Worm (Caenorhabditis elegans) whole organism, L4 larva: ENCODE results near the gene ufd-3.

Experiments used
- F26F4.8 ChIP-seq: fragments of 200-800 bp; sonication (Bioruptor generic); conservative IDR thresholded peaks from 2 replicates; pipeline ENCODE4 v1.3.6; 2022; ENCODE audit warnings: missing genetic modification characterization, missing compliant biosample characterization
- F49E8.2 ChIP-seq: sonication (generic microtip); optimal IDR thresholded peaks from 2 replicates; lab custom pipeline; 2016; ENCODE audit warnings: missing compliant biosample characterization, mild to moderate bottlenecking, missing genetic modification characterization, borderline replicate concordance
- T26A8.4 ChIP-seq: fragments of 200-800 bp; sonication (Bioruptor generic); IDR thresholded peaks from 2 replicates; pipeline ENCODE4 v1.3.6; 2022; ENCODE audit warnings: missing genetic modification characterization, missing compliant biosample characterization
- Y105C5A.15 ChIP-seq: fragments of 200-800 bp; sonication (Bioruptor generic); IDR thresholded peaks from 2 replicates; pipeline ENCODE4 v1.3.6; 2022; ENCODE audit warnings: missing genetic modification characterization, missing compliant biosample characterization
- Y48G9A.11 ChIP-seq: fragments of 200-800 bp; sonication (Bioruptor generic); IDR thresholded peaks from 2 replicates; pipeline ENCODE4 v1.3.6; 2022; ENCODE audit warnings: missing genetic modification reagents, missing genetic modification characterization, missing compliant biosample characterization
- aly-2 ChIP-seq: sonication (generic microtip); optimal IDR thresholded peaks from 2 replicates; lab custom pipeline; 2018; ENCODE audit warnings: missing biosample characterization, missing genetic modification characterization
- ama-1 ChIP-seq: fragments of 150-350 bp; optimal IDR thresholded peaks from 2 replicates; lab custom pipeline; 2014; ENCODE audit warnings: inconsistent platforms, mixed read lengths
- arid-1 ChIP-seq: fragments of 200-800 bp; sonication (Bioruptor generic); conservative IDR thresholded peaks from 2 replicates; pipeline ENCODE4 v1.3.6; 2022; ENCODE audit warnings: missing genetic modification reagents, missing genetic modification characterization, missing compliant biosample characterization
- ceh-20 ChIP-seq: fragments of 200-800 bp; sonication (Bioruptor generic); IDR thresholded peaks from 2 replicates; pipeline ENCODE4 v1.3.6; 2022; ENCODE audit warnings: missing genetic modification reagents, missing genetic modification characterization, missing compliant biosample characterization
- ceh-28 ChIP-seq: fragments of 150-350 bp; optimal IDR thresholded peaks from 2 replicates; lab custom pipeline; 2014; ENCODE audit warnings: missing biosample characterization, missing genetic modification reagents, missing genetic modification characterization
- ctbp-1 ChIP-seq: fragments of 200-800 bp; sonication (Bioruptor generic); IDR thresholded peaks from 2 replicates; pipeline ENCODE4 v1.3.6; 2022; ENCODE audit warnings: missing genetic modification reagents, missing genetic modification characterization, missing compliant biosample characterization
- daf-16 ChIP-seq, 3 experiments: sonication (generic microtip); optimal IDR thresholded peaks; 2 replicates each; lab custom pipeline; 2016 to 2017; ENCODE audit warnings: missing genetic modification characterization in 3 of 3, missing genetic modification reagents in 3 of 3, mild to moderate bottlenecking in 2 of 3, missing compliant biosample characterization in 2 of 3, missing biosample characterization in 1 of 3, moderate library complexity in 1 of 3
- daf-8 ChIP-seq: fragments of 200-800 bp; sonication (Bioruptor generic); IDR thresholded peaks from 2 replicates; pipeline ENCODE4 v1.3.6; 2022; ENCODE audit warnings: missing genetic modification characterization, missing compliant biosample characterization
- dmd-6 ChIP-seq: fragments of 200-800 bp; sonication (Bioruptor generic); IDR thresholded peaks from 2 replicates; pipeline ENCODE4 v1.3.6; 2022; ENCODE audit warnings: missing genetic modification reagents, missing genetic modification characterization, missing compliant biosample characterization
- dmd-8 ChIP-seq: fragments of 200-800 bp; sonication (Bioruptor generic); IDR thresholded peaks from 2 replicates; pipeline ENCODE4 v1.3.6; 2022; ENCODE audit warnings: missing genetic modification characterization, missing compliant biosample characterization
- dpl-1 ChIP-seq: fragments of 150-350 bp; optimal IDR thresholded peaks from 2 replicates; lab custom pipeline; 2014; ENCODE audit warnings: missing biosample characterization, missing genetic modification reagents, missing genetic modification characterization
- dve-1 ChIP-seq: sonication (generic microtip); optimal IDR thresholded peaks from 2 replicates; lab custom pipeline; 2017; ENCODE audit warnings: antibody characterized with exemption, mild to moderate bottlenecking, missing genetic modification characterization, missing compliant biosample characterization; ENCODE audit not compliant: insufficient read depth
- egl-27 ChIP-seq: sonication (generic microtip); optimal IDR thresholded peaks from 3 replicates; lab custom pipeline; 2017; ENCODE audit warnings: missing biosample characterization, missing genetic modification reagents, missing genetic modification characterization
- egl-43 ChIP-seq: fragments of 200-800 bp; sonication (Bioruptor generic); IDR thresholded peaks from 2 replicates; pipeline ENCODE4 v1.3.6; 2022; ENCODE audit warnings: missing genetic modification reagents, missing genetic modification characterization, missing compliant biosample characterization
- fos-1 ChIP-seq: fragments of 150-350 bp; optimal IDR thresholded peaks from 2 replicates; lab custom pipeline; 2014; ENCODE audit warnings: missing biosample characterization, missing genetic modification characterization
- gei-8 ChIP-seq: fragments of 200-800 bp; sonication (Bioruptor generic); optimal IDR thresholded peaks from 2 replicates; lab custom pipeline; 2018; ENCODE audit warnings: mild to moderate bottlenecking, missing genetic modification characterization, missing compliant biosample characterization
- hlh-30 ChIP-seq: sonication (generic microtip); optimal IDR thresholded peaks from 2 replicates; lab custom pipeline; 2017; ENCODE audit warnings: antibody characterized with exemption, mild to moderate bottlenecking, missing genetic modification characterization, missing compliant biosample characterization; ENCODE audit not compliant: insufficient read depth
- lin-39 ChIP-seq: fragments of 150-350 bp; optimal IDR thresholded peaks from 2 replicates; lab custom pipeline; 2014; ENCODE audit warnings: missing biosample characterization, missing genetic modification reagents, missing genetic modification characterization
- lir-3 ChIP-seq: sonication (generic microtip); optimal IDR thresholded peaks from 2 replicates; lab custom pipeline; 2016; ENCODE audit warnings: mild to moderate bottlenecking, missing genetic modification characterization, missing compliant biosample characterization
- mdl-1 ChIP-seq, 2 experiments: fragments of 150-350 bp in 1 of 2; sonication (generic microtip) in 1 of 2; optimal IDR thresholded peaks; 2 replicates each; lab custom pipeline; 2014 to 2017; ENCODE audit warnings: missing biosample characterization in 2 of 2, missing genetic modification characterization in 2 of 2
- mes-2 ChIP-seq: sonication (generic microtip); optimal IDR thresholded peaks from 2 replicates; lab custom pipeline; 2016; ENCODE audit warnings: missing genotype, mild to moderate bottlenecking, missing genetic modification characterization, missing compliant biosample characterization; ENCODE audit not compliant: poor library complexity, severe bottlenecking
- mxl-2 ChIP-seq: fragments of 200-800 bp; sonication (Bioruptor generic); conservative IDR thresholded peaks from 2 replicates; pipeline ENCODE4 v1.3.6; 2022; ENCODE audit warnings: missing genetic modification reagents, missing genetic modification characterization, missing compliant biosample characterization
- nhr-237 ChIP-seq: sonication (generic microtip); optimal IDR thresholded peaks from 2 replicates; lab custom pipeline; 2017; ENCODE audit warnings: missing biosample characterization, missing genetic modification characterization
- nhr-25 ChIP-seq: sonication (generic microtip); optimal IDR thresholded peaks from 2 replicates; lab custom pipeline; 2017; ENCODE audit warnings: missing genetic modification characterization, mild to moderate bottlenecking, missing compliant biosample characterization, antibody characterized with exemption, moderate library complexity, borderline replicate concordance; ENCODE audit not compliant: insufficient read depth
- nhr-28 ChIP-seq: fragments of 150-350 bp; optimal IDR thresholded peaks from 2 replicates; lab custom pipeline; 2014; ENCODE audit warnings: missing biosample characterization, missing genetic modification characterization
- nhr-42 ChIP-seq: fragments of 200-800 bp; sonication (Bioruptor generic); IDR thresholded peaks from 2 replicates; pipeline ENCODE4 v1.3.6; 2022; ENCODE audit warnings: missing genetic modification characterization, missing compliant biosample characterization
- nhr-77 ChIP-seq: fragments of 150-350 bp; optimal IDR thresholded peaks from 2 replicates; lab custom pipeline; 2014; ENCODE audit warnings: missing biosample characterization, missing genetic modification characterization
- pha-4 ChIP-seq, 2 experiments: fragments of 150-350 bp in 1 of 2; fragments of 200-800 bp in 1 of 2; sonication (Bioruptor generic) in 1 of 2; IDR thresholded peaks in 1 of 2; optimal IDR thresholded peaks in 1 of 2; 2 replicates each; pipeline versions ENCODE4 v1.3.6 to Lab custom; 2014 to 2022; ENCODE audit warnings: missing genetic modification characterization in 2 of 2, missing genetic modification reagents in 2 of 2, missing biosample characterization in 1 of 2, missing compliant biosample characterization in 1 of 2
- php-3 ChIP-seq: fragments of 200-800 bp; sonication (Bioruptor generic); IDR thresholded peaks from 2 replicates; pipeline ENCODE4 v1.3.6; 2022; ENCODE audit warnings: missing genetic modification reagents, missing genetic modification characterization, missing compliant biosample characterization
- pqm-1 ChIP-seq: sonication (generic microtip); optimal IDR thresholded peaks from 2 replicates; lab custom pipeline; 2017; ENCODE audit warnings: missing biosample characterization, missing genetic modification characterization
- spr-3 ChIP-seq: fragments of 200-800 bp; sonication (Bioruptor generic); optimal IDR thresholded peaks from 2 replicates; lab custom pipeline; 2018; ENCODE audit warnings: mild to moderate bottlenecking, missing genetic modification characterization, missing compliant biosample characterization
- unc-130 ChIP-seq: sonication (generic microtip); optimal IDR thresholded peaks from 2 replicates; lab custom pipeline; 2016; ENCODE audit warnings: missing genetic modification reagents, missing genetic modification characterization, missing compliant biosample characterization
- zip-2 ChIP-seq: fragments of 150-350 bp; optimal IDR thresholded peaks from 2 replicates; lab custom pipeline; 2014; ENCODE audit warnings: missing biosample characterization, missing genetic modification characterization
- ztf-7 ChIP-seq: fragments of 150-350 bp; optimal IDR thresholded peaks from 2 replicates; lab custom pipeline; 2014; ENCODE audit warnings: missing biosample characterization, missing genetic modification characterization

Gene ufd-3

ce11 chrII:9892409-9892808 lies 48.1 kb upstream of the ufd-3 start, which contains the start of gene C08H9.16 (continued):
- no peak for TF ChIP-seq ctbp-1 (GFP tag; lab: Robert Waterston, UW)
- TF ChIP-seq dmd-8 (GFP tag; lab: Robert Waterston, UW), result no peak

ce11 chrII:9894435-9894834 lies 46.1 kb upstream of the ufd-3 start, which contains the start of gene F26C11.1:
TSS of gene F26C11.1 (plus strand) at chrII:9894735.
- TF ChIP-seq pha-4 (GFP tag; IDR thresholded peaks at IDR 0.05; lab: Robert Waterston, UW) (no peak), pha-4 (tag; optimal IDR thresholded peaks at IDR 0.05; lab: Kevin White, UChicago) (no peak), nhr-237 (no peak), T26A8.4 (no peak), ztf-7 (tag; lab: Kevin White, UChicago) (no peak), mes-2 (no peak), arid-1 (GFP tag; lab: Robert Waterston, UW) (no peak), ama-1 (lab: Kevin White, UChicago) (no peak), dpl-1 (no peak), mxl-2 (GFP tag; lab: Robert Waterston, UW) (no peak), ceh-28 (tag; lab: Kevin White, UChicago) (no peak), aly-2 (tag; lab: Kevin White, UChicago) (no peak), ceh-20 (GFP tag; lab: Robert Waterston, UW) (no peak), fos-1 (tag; lab: Kevin White, UChicago) (no peak), lir-3 (tag; lab: Kevin White, UChicago) (no peak), nhr-25 (tag; lab: Kevin White, UChicago) (no peak)

- TF ChIP-seq egl-43 (GFP tag; lab: Robert Waterston, UW) (no peak), zip-2 (tag; lab: Kevin White, UChicago) (no peak), mdl-1 (tag; optimal IDR thresholded peaks at IDR 0.05; lab: Kevin White, UChicago) (no peak), daf-8 (GFP tag; lab: Robert Waterston, UW) (no peak), nhr-77 (tag; lab: Kevin White, UChicago) (no peak), nhr-42 (no peak), pqm-1 (peak; percentile 13), spr-3 (no peak), daf-16 (GFP tag; optimal IDR thresholded peaks at IDR 0.05; lab: Kevin White, UChicago) (no peak), daf-16 (tag; optimal IDR thresholded peaks at IDR 0.05; lab: Kevin White, UChicago) (peak; percentile 65), Y48G9A.11 (GFP tag; lab: Robert Waterston, UW) (no peak), F26F4.8 (no peak), Y105C5A.15 (GFP tag; lab: Robert Waterston, UW) (no peak), F49E8.2 (tag; lab: Kevin White, UChicago) (no peak), T26A8.4 (no peak), egl-27 (tag; lab: Kevin White, UChicago) (no peak), unc-130 (GFP tag; lab: Kevin White, UChicago) (no peak), gei-8 (GFP tag; lab: Kevin White, UChicago) (no peak), php-3 (GFP tag; lab: Robert Waterston, UW) (peak; percentile 95), arid-1 (GFP tag; lab: Robert Waterston, UW) (no peak), dve-1 (tag; lab: Kevin White, UChicago) (peak; percentile 53), aly-2 (tag; lab: Kevin White, UChicago) (no peak), hlh-30 (tag; lab: Kevin White, UChicago) (no peak), lin-39 (no peak), nhr-28 (tag; lab: Kevin White, UChicago) (no peak), ztf-7 (tag; lab: Kevin White, UChicago) (no peak), dmd-6 (GFP tag; lab: Robert Waterston, UW) (peak; percentile 47), pha-4 (GFP tag; IDR thresholded peaks at IDR 0.05; lab: Robert Waterston, UW) (no peak), pha-4 (tag; optimal IDR thresholded peaks at IDR 0.05; lab: Kevin White, UChicago) (no peak)
Observed at ce11 chrII:9895173-9895572, 45.4 kb upstream of the ufd-3 start.
